Worm (Caenorhabditis elegans): ENCODE measurements around the gene Y51H7C.7.
"Not testable (repeated sequence)": the region's sequence is repeated elsewhere in the genome, so short reads cannot be mapped to it uniquely, and the experiment has no call there.

Gene Y51H7C.7

ce11 chrII:1423660-1424059 is 21.3 kb downstream of the Y51H7C.7 start, which contains the start of gene Y51H7C.10:
Gene Y51H7C.10 (minus strand): TSS chrII:1423760.
- TF ChIP-seq him-1 (tag; optimal IDR thresholded peaks at IDR 0.05) = no peak
- no peak for TF ChIP-seq dao-5 (tag; optimal IDR thresholded peaks at IDR 0.05)
- TF ChIP-seq W03F9.2 (tag; optimal IDR thresholded peaks at IDR 0.05) = no peak

- TF ChIP-seq W03F9.2 (tag; optimal IDR thresholded peaks at IDR 0.05) = no peak
- TF ChIP-seq dao-5 (tag; optimal IDR thresholded peaks at IDR 0.05) = no peak
- no peak for TF ChIP-seq him-1 (tag; optimal IDR thresholded peaks at IDR 0.05)
These were observed 34.3 kb downstream of the Y51H7C.7 start for ce11 chrII:1436715-1437114.

- TF ChIP-seq dao-5 (tag; optimal IDR thresholded peaks at IDR 0.05) (no peak), W03F9.2 (tag; optimal IDR thresholded peaks at IDR 0.05) (no peak), him-1 (tag; optimal IDR thresholded peaks at IDR 0.05) (no peak)
These were observed 35.3 kb downstream of the Y51H7C.7 start, which contains the start of gene nol-6 for ce11 chrII:1437449-1438335. Gene nol-6 (minus strand): TSS chrII:1437499.

- TF ChIP-seq him-1 (tag; optimal IDR thresholded peaks at IDR 0.05) (no peak), W03F9.2 (tag; optimal IDR thresholded peaks at IDR 0.05) (no peak), dao-5 (tag; optimal IDR thresholded peaks at IDR 0.05) (no peak)
These were observed 35.9 kb downstream of the Y51H7C.7 start, which contains the start of gene Y51H7C.3 for ce11 chrII:1438336-1438589. Gene Y51H7C.3 (plus strand): TSS chrII:1438490.

- no peak for TF ChIP-seq W03F9.2 (tag; optimal IDR thresholded peaks at IDR 0.05)
- TF ChIP-seq him-1 (tag; optimal IDR thresholded peaks at IDR 0.05) = no peak
- TF ChIP-seq dao-5 (tag; optimal IDR thresholded peaks at IDR 0.05) = no peak
These were observed 39.1 kb downstream of the Y51H7C.7 start for ce11 chrII:1441479-1441878.

- TF ChIP-seq W03F9.2 (tag; optimal IDR thresholded peaks at IDR 0.05) = no peak
- no peak for TF ChIP-seq dao-5 (tag; optimal IDR thresholded peaks at IDR 0.05)
- TF ChIP-seq him-1 (tag; optimal IDR thresholded peaks at IDR 0.05) = no peak
These were observed 42.5 kb downstream of the Y51H7C.7 start, which contains the start of gene scl-17 for ce11 chrII:1444911-1445310. Gene scl-17 (plus strand): TSS chrII:1445211.

ce11 chrII:1446696-1447293 is 44.4 kb downstream of the Y51H7C.7 start, which contains the start of gene Y51H7C.12:
Gene Y51H7C.12 (minus strand): TSS chrII:1446746.
- not testable (repeated sequence) for TF ChIP-seq him-1, W03F9.2, dao-5 (tag; optimal IDR thresholded peaks at IDR 0.05)

Measured in whole organism, L4/young adult.